Fruit fly (Drosophila melanogaster) whole organism, pupa: ENCODE measurements around the gene Phb1.

Experiments
- CG10348 ChIP-seq: fragments of 200-800 bp; sonication (Bioruptor generic); IDR thresholded peaks from 2 replicates; pipeline ENCODE4 v1.3.6; 2022; ENCODE audit warnings: missing biosample characterization, missing genetic modification characterization
- CG14655 ChIP-seq: fragments of 200-800 bp; sonication (Bioruptor generic); optimal IDR thresholded peaks from 3 replicates; lab custom pipeline; 2017; ENCODE audit warnings: mild to moderate bottlenecking, missing biosample characterization, missing genetic modification reagents, missing genetic modification characterization
- CG34367 ChIP-seq: fragments of 200-800 bp; sonication (Bioruptor generic); optimal IDR thresholded peaks from 2 replicates; lab custom pipeline; 2018; ENCODE audit warnings: missing biosample characterization, mild to moderate bottlenecking, missing genetic modification characterization

dm6 chr2L:19104383-19104782 lies 19.3 kb downstream of the Phb1 start:
- TF ChIP-seq CG14655 (no peak), CG10348 (GFP tag; lab: Robert Waterston, UW) (no peak), CG34367 (no peak)
